Fruit fly (Drosophila melanogaster): ENCODE results near the gene ssp2.

The ssp2 gene

dm6 chr3L:13939151-13939499 lies 25.9 kb upstream of the ssp2 start, which contains the start of gene CG32137:
Gene CG32137, plus strand, starts transcription at chr3L:13939250.
- no peak for TF ChIP-seq noc (tag; optimal IDR thresholded peaks at IDR 0.05)

- no peak for TF ChIP-seq noc (tag; optimal IDR thresholded peaks at IDR 0.05)
These were observed 19.0 kb upstream of the ssp2 start for dm6 chr3L:13946003-13946402.

- no peak for TF ChIP-seq noc (tag; optimal IDR thresholded peaks at IDR 0.05)
These were observed 15.4 kb upstream of the ssp2 start for dm6 chr3L:13949440-13950066.

dm6 chr3L:13951564-13951963 lies 13.4 kb upstream of the ssp2 start:
- TF ChIP-seq noc (tag; optimal IDR thresholded peaks at IDR 0.05): no peak

- no peak for TF ChIP-seq noc (tag; optimal IDR thresholded peaks at IDR 0.05)
These were observed 12.4 kb upstream of the ssp2 start for dm6 chr3L:13952484-13953048.

dm6 chr3L:13956667-13957066 lies 8.3 kb upstream of the ssp2 start:
- no peak for TF ChIP-seq noc (tag; optimal IDR thresholded peaks at IDR 0.05)

dm6 chr3L:13957212-13957668 lies 7.8 kb upstream of the ssp2 start:
- peak; percentile 54 for TF ChIP-seq noc (tag; optimal IDR thresholded peaks at IDR 0.05)

- TF ChIP-seq noc (tag; optimal IDR thresholded peaks at IDR 0.05): no peak
These were observed 7.2 kb upstream of the ssp2 start for dm6 chr3L:13957789-13958188.

- no peak for TF ChIP-seq noc (tag; optimal IDR thresholded peaks at IDR 0.05)
These were observed 470 bp downstream of the ssp2 start for dm6 chr3L:13965502-13965843.

- TF ChIP-seq noc (tag; optimal IDR thresholded peaks at IDR 0.05): no peak
These were observed 8.5 kb downstream of the ssp2 start, which contains the start of the genes CG13738 and Hsc70-1 for dm6 chr3L:13973377-13974111. Gene CG13738, minus strand, starts transcription at chr3L:13973477. Gene Hsc70-1, plus strand, starts transcription at chr3L:13974061.

- TF ChIP-seq noc (tag; optimal IDR thresholded peaks at IDR 0.05): no peak
These were observed 17.5 kb downstream of the ssp2 start for dm6 chr3L:13982516-13982915.

- TF ChIP-seq noc (tag; optimal IDR thresholded peaks at IDR 0.05): no peak
These were observed 21.3 kb downstream of the ssp2 start, which contains the start of gene CG17362 for dm6 chr3L:13986330-13986729. Gene CG17362, plus strand, starts transcription at chr3L:13986620.

dm6 chr3L:13987578-13987977 lies 22.6 kb downstream of the ssp2 start, which contains the start of gene CG9040:
Gene CG9040, plus strand, starts transcription at chr3L:13987878.
- no peak for TF ChIP-seq noc (tag; optimal IDR thresholded peaks at IDR 0.05)

dm6 chr3L:13991314-13991713 lies 26.3 kb downstream of the ssp2 start:
- no peak for TF ChIP-seq noc (tag; optimal IDR thresholded peaks at IDR 0.05)

- no peak for TF ChIP-seq noc (tag; optimal IDR thresholded peaks at IDR 0.05)
These were observed 28.3 kb downstream of the ssp2 start, which contains the start of gene CG17364 for dm6 chr3L:13993233-13993741. Gene CG17364, minus strand, starts transcription at chr3L:13993400.

Measured in whole organism, larva.